Fruit fly (Drosophila melanogaster) whole organism, pupa: Measurements from ENCODE around the gene CG32099.

Experiments used
- CG10348 ChIP-seq: fragments of 200-800 bp; sonication (Bioruptor generic); IDR thresholded peaks from 2 replicates; pipeline ENCODE4 v1.3.6; 2022; ENCODE audit warnings: missing biosample characterization, missing genetic modification characterization
- CG12605 ChIP-seq: fragments of 200-800 bp; sonication (Bioruptor generic); IDR thresholded peaks from 2 replicates; pipeline ENCODE4 v1.3.6; 2022; ENCODE audit warnings: missing biosample characterization, missing genetic modification characterization
- CG13204 ChIP-seq: fragments of 200-800 bp; sonication (Bioruptor generic); optimal IDR thresholded peaks from 2 replicates; lab custom pipeline; 2018; ENCODE audit warnings: missing biosample characterization, mild to moderate bottlenecking, missing genetic modification characterization, moderate library complexity
- CG15710 ChIP-seq: fragments of 200-800 bp; sonication (Bioruptor generic); optimal IDR thresholded peaks from 2 replicates; lab custom pipeline; 2018; ENCODE audit warnings: missing biosample characterization, mild to moderate bottlenecking, missing genetic modification characterization, moderate library complexity
- CG34367 ChIP-seq: fragments of 200-800 bp; sonication (Bioruptor generic); optimal IDR thresholded peaks from 2 replicates; lab custom pipeline; 2018; ENCODE audit warnings: missing biosample characterization, mild to moderate bottlenecking, missing genetic modification characterization
- CG8159 ChIP-seq: fragments of 200-800 bp; sonication (Bioruptor generic); optimal IDR thresholded peaks from 3 replicates; lab custom pipeline; 2018; ENCODE audit warnings: missing biosample characterization, mild to moderate bottlenecking, missing genetic modification characterization, moderate library complexity
- CG8301 ChIP-seq: fragments of 200-800 bp; sonication (Bioruptor generic); optimal IDR thresholded peaks from 2 replicates; lab custom pipeline; 2018; ENCODE audit warnings: missing biosample characterization, mild to moderate bottlenecking, missing genetic modification characterization
- CG9948 ChIP-seq: fragments of 200-800 bp; sonication (Bioruptor generic); optimal IDR thresholded peaks from 2 replicates; lab custom pipeline; 2018; ENCODE audit warnings: missing biosample characterization, mild to moderate bottlenecking, missing genetic modification characterization, moderate library complexity
- EcR ChIP-seq: fragments of 200-800 bp; sonication (Bioruptor generic); optimal IDR thresholded peaks from 3 replicates; lab custom pipeline; 2019; ENCODE audit warnings: missing biosample characterization, missing genetic modification characterization, mild to moderate bottlenecking, moderate library complexity, missing genetic modification reagents
- Pif1A ChIP-seq: fragments of 200-800 bp; sonication (Bioruptor generic); optimal IDR thresholded peaks from 3 replicates; lab custom pipeline; 2016; ENCODE audit warnings: missing biosample characterization, missing genetic modification characterization
- Snoo ChIP-seq: fragments of 200-800 bp; sonication (Bioruptor generic); optimal IDR thresholded peaks from 3 replicates; lab custom pipeline; 2017; ENCODE audit warnings: missing biosample characterization, mild to moderate bottlenecking, missing genetic modification characterization, inconsistent platforms
- gl ChIP-seq: fragments of 200-800 bp; sonication (Bioruptor generic); optimal IDR thresholded peaks from 2 replicates; lab custom pipeline; 2018; ENCODE audit warnings: missing biosample characterization, mild to moderate bottlenecking, missing genetic modification characterization

DNA sequence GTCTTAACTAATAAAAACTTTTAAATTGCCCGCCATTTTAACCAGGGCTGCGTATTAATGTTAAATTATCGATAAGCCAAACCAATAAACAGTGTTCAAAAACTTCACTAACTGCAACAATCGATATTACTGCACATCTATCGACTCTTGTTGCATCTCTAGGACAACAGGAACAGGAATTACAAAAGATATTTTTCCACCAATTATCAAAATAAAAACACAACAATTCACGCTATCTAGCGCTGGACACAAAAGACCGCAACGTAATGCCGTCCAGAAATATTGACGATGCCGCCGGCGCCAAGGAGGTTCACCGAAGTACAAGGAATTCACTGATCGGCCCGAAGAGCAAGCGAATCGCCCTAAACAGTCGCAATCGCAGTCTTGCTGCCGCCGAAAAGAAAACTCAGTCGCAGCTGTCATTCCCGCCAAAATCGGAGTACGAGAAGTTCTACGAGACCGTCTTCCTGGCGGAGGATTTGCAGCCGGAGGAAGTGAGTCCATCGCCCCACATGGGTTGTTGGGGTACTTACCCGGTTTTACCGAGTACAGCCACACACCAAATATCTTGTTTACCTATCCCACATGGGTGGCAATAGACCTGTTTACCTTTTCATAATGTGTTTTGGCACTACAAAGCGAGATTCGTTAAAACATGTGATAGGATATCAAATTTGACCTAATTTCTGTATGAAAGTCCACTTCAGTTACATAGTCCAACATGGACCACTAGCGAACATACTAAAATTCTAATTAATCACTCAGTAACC lies 32.9 kb upstream of the CG32099 start, which contains the start of gene vers:
- TF ChIP-seq CG8301 (tag; lab: Kevin White, UChicago) (no peak), CG34367 (tag; lab: Kevin White, UChicago) (no peak), CG8159 (tag; lab: Kevin White, UChicago) (no peak), Pif1A (GFP tag; lab: Kevin White, UChicago) (no peak), EcR (no peak), CG9948 (tag; lab: Kevin White, UChicago) (no peak), CG15710 (tag; lab: Kevin White, UChicago) (no peak), CG13204 (GFP tag; lab: Kevin White, UChicago) (no peak), CG10348 (GFP tag; lab: Robert Waterston, UW) (no peak), gl (tag; lab: Kevin White, UChicago) (no peak), Snoo (tag; lab: Kevin White, UChicago) (no peak), CG12605 (GFP tag; lab: Robert Waterston, UW) (no peak)
